Worm (Caenorhabditis elegans): ENCODE data around the gene cct-7.

ce11 chrV:1921321-1921720 is 49.3 kb downstream of the cct-7 start, which contains the start of gene gst-37:
- TF ChIP-seq him-1 (tag; optimal IDR thresholded peaks at IDR 0.05), result no peak
- no peak for TF ChIP-seq dao-5 (tag; optimal IDR thresholded peaks at IDR 0.05)

Measured in whole organism, L4/young adult.